ENCODE assay signal across 1 fruit fly cellular context in genomic region chr3L:19612172-19612571, dm6.
TF ChIP-seq lines count a peak whose summit lies in the region.

Gene Lon (minus strand): TSS chr3L:19612199.
Gene PIG-F (plus strand): TSS chr3L:19612455.

TF ChIP-seq in whole organism, embryonic, 481 proteins besides CTCF, POLR2A, EP300 and RAD21 (continued from another document and continues in another):
- TF ChIP-seq CG42726 (GFP tag; IDR thresholded peaks at IDR 0.05; lab: Robert Waterston, UW; ENCODE audit: partially characterized antibody) (0 out of 2 replicates have a peak, but pooled peaks have one; percentile 32), CG7745 (tag; optimal IDR thresholded peaks at IDR 0.05; lab: Kevin White, UChicago) (peak; percentile 88), Dek (tag; optimal IDR thresholded peaks at IDR 0.05; lab: Kevin White, UChicago) (peak; percentile 99), Doc2 (GFP tag; IDR thresholded peaks at IDR 0.05; lab: Robert Waterston, UW) (peak; percentile 96), mirr (GFP tag; optimal IDR thresholded peaks at IDR 0.05; lab: Kevin White, UChicago) (peak; percentile 95), gem (tag; optimal IDR thresholded peaks at IDR 0.05; lab: Kevin White, UChicago) (peak; percentile 100), D (optimal IDR thresholded peaks at IDR 0.05; lab: Kevin White, UChicago) (no peak), D (GFP tag; optimal IDR thresholded peaks at IDR 0.05; lab: Kevin White, UChicago) (peak; percentile 99), CG6683 (GFP tag; optimal IDR thresholded peaks at IDR 0.05; lab: Kevin White, UChicago) (peak; percentile 97), CG12769 (tag; optimal IDR thresholded peaks at IDR 0.05; lab: Kevin White, UChicago) (no peak), fu2 (GFP tag; optimal IDR thresholded peaks at IDR 0.05; lab: Kevin White, UChicago) (peak; percentile 98), CG2116 (GFP tag; optimal IDR thresholded peaks at IDR 0.05; lab: Kevin White, UChicago) (peak; percentile 92), CG18619 (GFP tag; optimal IDR thresholded peaks at IDR 0.05; lab: Kevin White, UChicago) (peak; percentile 99), Six4 (GFP tag; optimal IDR thresholded peaks at IDR 0.05; lab: Kevin White, UChicago) (peak; percentile 99), grn (GFP tag; optimal IDR thresholded peaks at IDR 0.05; lab: Kevin White, UChicago) (no peak), z (GFP tag; IDR thresholded peaks at IDR 0.05; lab: Robert Waterston, UW) (peak; percentile 67; the same call in 2 of the 3 replicates), Abd-B (GFP tag; optimal IDR thresholded peaks at IDR 0.05; lab: Kevin White, UChicago) (peak; percentile 99), tx (GFP tag; optimal IDR thresholded peaks at IDR 0.05; lab: Kevin White, UChicago) (peak; percentile 98), CG3847 (GFP tag; IDR thresholded peaks at IDR 0.05; lab: Robert Waterston, UW) (peak; percentile 99), Lpt (GFP tag; optimal IDR thresholded peaks at IDR 0.05; lab: Kevin White, UChicago) (no peak), gcm (GFP tag; optimal IDR thresholded peaks at IDR 0.05; lab: Kevin White, UChicago) (peak; percentile 99), CG14860 (GFP tag; IDR thresholded peaks at IDR 0.05; lab: Robert Waterston, UW; ENCODE audit: partially characterized antibody) (peak; percentile 75), Lim3 (GFP tag; IDR thresholded peaks at IDR 0.05; lab: Robert Waterston, UW) (peak; percentile 93), CG10959 (GFP tag; IDR thresholded peaks at IDR 0.05; lab: Robert Waterston, UW) (peak; percentile 98), CG5245 (GFP tag; optimal IDR thresholded peaks at IDR 0.05; lab: Kevin White, UChicago) (peak; percentile 98), tll (GFP tag; optimal IDR thresholded peaks at IDR 0.05; lab: Kevin White, UChicago) (peak; percentile 59 to 81), CG4328 (GFP tag; optimal IDR thresholded peaks at IDR 0.05; lab: Kevin White, UChicago) (peak; percentile 99), Adf1 (GFP tag; IDR thresholded peaks at IDR 0.05; lab: Robert Waterston, UW) (peak; percentile 88), Blimp-1 (GFP tag; optimal IDR thresholded peaks at IDR 0.05; lab: Kevin White, UChicago) (peak; percentile 97), bsh (GFP tag; optimal IDR thresholded peaks at IDR 0.05; lab: Kevin White, UChicago) (peak; percentile 98 to 99), CG2120 (GFP tag; optimal IDR thresholded peaks at IDR 0.05; lab: Kevin White, UChicago) (peak; percentile 99), CG10366 (GFP tag; IDR thresholded peaks at IDR 0.05; lab: Robert Waterston, UW) (peak; percentile 97), CG15514 (GFP tag; optimal IDR thresholded peaks at IDR 0.05; lab: Kevin White, UChicago) (peak; percentile 94), fd102C (GFP tag; optimal IDR thresholded peaks at IDR 0.05; lab: Kevin White, UChicago) (peak; percentile 94), wek (GFP tag; optimal IDR thresholded peaks at IDR 0.05; lab: Kevin White, UChicago) (peak; percentile 87), Dll (GFP tag; IDR thresholded peaks at IDR 0.05; lab: Robert Waterston, UW; ENCODE audit: partially characterized antibody) (peak; percentile 76), bcd (GFP tag; optimal IDR thresholded peaks at IDR 0.05; lab: Kevin White, UChicago) (peak; percentile 99), Hand (GFP tag; optimal IDR thresholded peaks at IDR 0.05; lab: Kevin White, UChicago) (peak; percentile 97), CG18262 (tag; optimal IDR thresholded peaks at IDR 0.05; lab: Kevin White, UChicago) (peak; percentile 99), Stat92E (GFP tag; optimal IDR thresholded peaks at IDR 0.05; lab: Kevin White, UChicago) (peak in 1 of 3 experiments; percentile 95), D19B (GFP tag; optimal IDR thresholded peaks at IDR 0.05; lab: Kevin White, UChicago) (peak; percentile 97), NC2α (GFP tag; optimal IDR thresholded peaks at IDR 0.05; lab: Kevin White, UChicago) (peak; percentile 95), usp (GFP tag; optimal IDR thresholded peaks at IDR 0.05; lab: Kevin White, UChicago) (no peak), lab (GFP tag; optimal IDR thresholded peaks at IDR 0.05; lab: Kevin White, UChicago) (peak; percentile 99), ro (GFP tag; IDR thresholded peaks at IDR 0.05; lab: Robert Waterston, UW) (peak; percentile 97), kay (GFP tag; optimal IDR thresholded peaks at IDR 0.05; lab: Kevin White, UChicago) (peak; percentile 98), prd (optimal IDR thresholded peaks at IDR 0.05; lab: Kevin White, UChicago) (no peak), prd (GFP tag; IDR thresholded peaks at IDR 0.05; lab: Robert Waterston, UW) (peak; percentile 99), tna (GFP tag; IDR thresholded peaks at IDR 0.05; lab: Robert Waterston, UW; ENCODE audit: partially characterized antibody) (no peak; the same call in 1 of the 2 replicates), Gug (GFP tag; IDR thresholded peaks at IDR 0.05; lab: Robert Waterston, UW) (peak; percentile 98), Optix (GFP tag; IDR thresholded peaks at IDR 0.05; lab: Robert Waterston, UW) (peak; percentile 98), CG2202 (tag; optimal IDR thresholded peaks at IDR 0.05; lab: Kevin White, UChicago) (peak; percentile 99), Hr39 (optimal IDR thresholded peaks at IDR 0.05; lab: Kevin White, UChicago) (no peak), ttk (GFP tag; IDR thresholded peaks at IDR 0.05; lab: Robert Waterston, UW) (peak; percentile 98), zen (tag; optimal IDR thresholded peaks at IDR 0.05; lab: Kevin White, UChicago) (peak; percentile 99), Bdp1 (GFP tag; optimal IDR thresholded peaks at IDR 0.05; lab: Kevin White, UChicago) (peak; percentile 93), CG32772 (GFP tag; IDR thresholded peaks at IDR 0.05; lab: Robert Waterston, UW) (peak; percentile 98), dan (GFP tag; IDR thresholded peaks at IDR 0.05; lab: Robert Waterston, UW) (peak; percentile 97), CrebB (tag; optimal IDR thresholded peaks at IDR 0.05; lab: Kevin White, UChicago) (peak; percentile 95), dimm (GFP tag; IDR thresholded peaks at IDR 0.05; lab: Robert Waterston, UW) (peak; percentile 94), ranshi (GFP tag; IDR thresholded peaks at IDR 0.05; lab: Robert Waterston, UW) (peak; percentile 98), kah (GFP tag; optimal IDR thresholded peaks at IDR 0.05; lab: Kevin White, UChicago) (peak; percentile 97), CG13624 (GFP tag; optimal IDR thresholded peaks at IDR 0.05; lab: Kevin White, UChicago) (peak; percentile 98), trem (tag; optimal IDR thresholded peaks at IDR 0.05; lab: Kevin White, UChicago) (peak; percentile 97), CG7963 (GFP tag; IDR thresholded peaks at IDR 0.05; lab: Robert Waterston, UW; ENCODE audit: partially characterized antibody) (peak; percentile 58), CG4854 (GFP tag; optimal IDR thresholded peaks at IDR 0.05; lab: Kevin White, UChicago) (peak; percentile 98), Rx (GFP tag; IDR thresholded peaks at IDR 0.05; lab: Robert Waterston, UW) (peak; percentile 98), nom (GFP tag; optimal IDR thresholded peaks at IDR 0.05; lab: Kevin White, UChicago) (peak; percentile 97), Dip2 (GFP tag; IDR thresholded peaks at IDR 0.05; lab: Robert Waterston, UW) (peak; percentile 79), hb (GFP tag; IDR thresholded peaks at IDR 0.05; lab: Robert Waterston, UW; ENCODE audit: partially characterized antibody) (peak; percentile 63; the same call in 1 of the 3 replicates), CG1602 (GFP tag; optimal IDR thresholded peaks at IDR 0.05; lab: Kevin White, UChicago) (peak; percentile 99), pita (GFP tag; optimal IDR thresholded peaks at IDR 0.05; lab: Kevin White, UChicago) (no peak), CG6175 (GFP tag; IDR thresholded peaks at IDR 0.05; lab: Robert Waterston, UW) (peak; percentile 97), CG13123 (GFP tag; optimal IDR thresholded peaks at IDR 0.05; lab: Kevin White, UChicago) (peak; percentile 98), CG11696 (GFP tag; IDR thresholded peaks at IDR 0.05; lab: Robert Waterston, UW) (peak; percentile 93), chinmo (GFP tag; IDR thresholded peaks at IDR 0.05; lab: Robert Waterston, UW; ENCODE audit: partially characterized antibody) (no peak), ato (GFP tag; IDR thresholded peaks at IDR 0.05; lab: Robert Waterston, UW; ENCODE audit: partially characterized antibody) (peak; percentile 13; the same call in 1 of the 2 replicates), sna (GFP tag; IDR thresholded peaks at IDR 0.05; lab: Robert Waterston, UW; ENCODE audit: partially characterized antibody) (peak; percentile 62; the same call in 1 of the 2 replicates), CG17359 (tag; optimal IDR thresholded peaks at IDR 0.05; lab: Kevin White, UChicago) (peak; percentile 99), CG9215 (GFP tag; IDR thresholded peaks at IDR 0.05; lab: Robert Waterston, UW) (peak; percentile 99), Hr51 (GFP tag; optimal IDR thresholded peaks at IDR 0.05; lab: Kevin White, UChicago) (peak; percentile 99), Nf-YC (tag; optimal IDR thresholded peaks at IDR 0.05; lab: Kevin White, UChicago) (peak; percentile 94), CG9609 (GFP tag; optimal IDR thresholded peaks at IDR 0.05; lab: Kevin White, UChicago) (peak; percentile 98), yki (optimal IDR thresholded peaks at IDR 0.05; lab: Kevin White, UChicago) (no peak), CG8290 (GFP tag; optimal IDR thresholded peaks at IDR 0.05; lab: Kevin White, UChicago) (peak; percentile 99), CG8290 (tag; optimal IDR thresholded peaks at IDR 0.05; lab: Kevin White, UChicago) (peak in 1 of 2 experiments; percentile 98), Fer2 (tag; optimal IDR thresholded peaks at IDR 0.05; lab: Kevin White, UChicago) (peak; percentile 99), CG9437 (GFP tag; optimal IDR thresholded peaks at IDR 0.05; lab: Kevin White, UChicago) (peak; percentile 96), peb (GFP tag; IDR thresholded peaks at IDR 0.05; lab: Robert Waterston, UW) (peak; percentile 98), Lhr (GFP tag; optimal IDR thresholded peaks at IDR 0.05; lab: Kevin White, UChicago) (peak; percentile 96), YL-1 (GFP tag; optimal IDR thresholded peaks at IDR 0.05; lab: Kevin White, UChicago) (peak; percentile 99), Mes4 (GFP tag; optimal IDR thresholded peaks at IDR 0.05; lab: Kevin White, UChicago) (peak; percentile 96), CG1792 (GFP tag; optimal IDR thresholded peaks at IDR 0.05; lab: Kevin White, UChicago) (peak; percentile 95), fd64A (GFP tag; optimal IDR thresholded peaks at IDR 0.05; lab: Kevin White, UChicago) (peak; percentile 95), Ets65A (GFP tag; lab: Kevin White, UChicago) (peak; percentile 100), knrl (GFP tag; IDR thresholded peaks at IDR 0.05; lab: Robert Waterston, UW; ENCODE audit: partially characterized antibody) (peak; percentile 84), gcm2 (GFP tag; optimal IDR thresholded peaks at IDR 0.05; lab: Kevin White, UChicago) (peak; percentile 97), GATAe (GFP tag; conservative IDR thresholded peaks at IDR 0.05; lab: Robert Waterston, UW) (peak; percentile 94), cad (GFP tag; optimal IDR thresholded peaks at IDR 0.05; lab: Kevin White, UChicago) (no peak), lmd (GFP tag; IDR thresholded peaks at IDR 0.05; lab: Robert Waterston, UW) (peak; percentile 99), CG33557 (GFP tag; optimal IDR thresholded peaks at IDR 0.05; lab: Kevin White, UChicago) (peak; percentile 100), CG2129 (GFP tag; IDR thresholded peaks at IDR 0.05; lab: Robert Waterston, UW; ENCODE audit: partially characterized antibody) (no peak), CG12104 (GFP tag; optimal IDR thresholded peaks at IDR 0.05; lab: Kevin White, UChicago) (peak; percentile 99), tup (GFP tag; optimal IDR thresholded peaks at IDR 0.05; lab: Kevin White, UChicago) (peak; percentile 99), lbe (GFP tag; optimal IDR thresholded peaks at IDR 0.05; lab: Kevin White, UChicago) (peak; percentile 98), CG6254 (GFP tag; optimal IDR thresholded peaks at IDR 0.05; lab: Kevin White, UChicago) (peak; percentile 97), Sry-δ (GFP tag; optimal IDR thresholded peaks at IDR 0.05; lab: Kevin White, UChicago) (peak; percentile 77), CG5953 (GFP tag; IDR thresholded peaks at IDR 0.05; lab: Robert Waterston, UW) (peak; percentile 95), CG13287 (GFP tag; IDR thresholded peaks at IDR 0.05; lab: Robert Waterston, UW; ENCODE audit: partially characterized antibody) (peak; percentile 76), Ada2b (GFP tag; IDR thresholded peaks at IDR 0.05; lab: Robert Waterston, UW) (peak; percentile 98), en (GFP tag; optimal IDR thresholded peaks at IDR 0.05; lab: Kevin White, UChicago) (peak; percentile 96), Oli (tag; optimal IDR thresholded peaks at IDR 0.05; lab: Kevin White, UChicago) (peak; percentile 100), sc (optimal IDR thresholded peaks at IDR 0.05; lab: Kevin White, UChicago) (no peak), sc (GFP tag; optimal IDR thresholded peaks at IDR 0.05; lab: Kevin White, UChicago) (peak; percentile 99), tgo (GFP tag; IDR thresholded peaks at IDR 0.05; lab: Robert Waterston, UW) (peak; percentile 99), CG17361 (GFP tag; IDR thresholded peaks at IDR 0.05; lab: Robert Waterston, UW) (peak; percentile 100), CG7987 (GFP tag; optimal IDR thresholded peaks at IDR 0.05; lab: Kevin White, UChicago) (peak; percentile 94), fru (optimal IDR thresholded peaks at IDR 0.05; lab: Kevin White, UChicago) (no peak), odd (GFP tag; optimal IDR thresholded peaks at IDR 0.05; lab: Kevin White, UChicago) (peak; percentile 99), Antp (GFP tag; optimal IDR thresholded peaks at IDR 0.05; lab: Kevin White, UChicago) (peak; percentile 98), cato (GFP tag; optimal IDR thresholded peaks at IDR 0.05; lab: Kevin White, UChicago; ENCODE audit: borderline replicate concordance) (peak; percentile 99), CG3163 (GFP tag; optimal IDR thresholded peaks at IDR 0.05; lab: Kevin White, UChicago) (peak; percentile 85), CG11085 (GFP tag; IDR thresholded peaks at IDR 0.05; lab: Robert Waterston, UW) (peak; percentile 97), CG14667 (GFP tag; IDR thresholded peaks at IDR 0.05; lab: Robert Waterston, UW) (peak; percentile 98), Ravus (GFP tag; IDR thresholded peaks at IDR 0.05; lab: Robert Waterston, UW) (peak; percentile 94), HLH4C (GFP tag; IDR thresholded peaks at IDR 0.05; lab: Robert Waterston, UW; ENCODE audit: partially characterized antibody) (peak; percentile 71), CG17612 (GFP tag; IDR thresholded peaks at IDR 0.05; lab: Robert Waterston, UW) (peak; percentile 95), bbx (GFP tag; IDR thresholded peaks at IDR 0.05; lab: Robert Waterston, UW; ENCODE audit: partially characterized antibody) (0 out of 2 replicates have a peak, but pooled peaks have one; percentile 16)
